Worm (Caenorhabditis elegans): ENCODE results near the gene R102.8.

DNA sequence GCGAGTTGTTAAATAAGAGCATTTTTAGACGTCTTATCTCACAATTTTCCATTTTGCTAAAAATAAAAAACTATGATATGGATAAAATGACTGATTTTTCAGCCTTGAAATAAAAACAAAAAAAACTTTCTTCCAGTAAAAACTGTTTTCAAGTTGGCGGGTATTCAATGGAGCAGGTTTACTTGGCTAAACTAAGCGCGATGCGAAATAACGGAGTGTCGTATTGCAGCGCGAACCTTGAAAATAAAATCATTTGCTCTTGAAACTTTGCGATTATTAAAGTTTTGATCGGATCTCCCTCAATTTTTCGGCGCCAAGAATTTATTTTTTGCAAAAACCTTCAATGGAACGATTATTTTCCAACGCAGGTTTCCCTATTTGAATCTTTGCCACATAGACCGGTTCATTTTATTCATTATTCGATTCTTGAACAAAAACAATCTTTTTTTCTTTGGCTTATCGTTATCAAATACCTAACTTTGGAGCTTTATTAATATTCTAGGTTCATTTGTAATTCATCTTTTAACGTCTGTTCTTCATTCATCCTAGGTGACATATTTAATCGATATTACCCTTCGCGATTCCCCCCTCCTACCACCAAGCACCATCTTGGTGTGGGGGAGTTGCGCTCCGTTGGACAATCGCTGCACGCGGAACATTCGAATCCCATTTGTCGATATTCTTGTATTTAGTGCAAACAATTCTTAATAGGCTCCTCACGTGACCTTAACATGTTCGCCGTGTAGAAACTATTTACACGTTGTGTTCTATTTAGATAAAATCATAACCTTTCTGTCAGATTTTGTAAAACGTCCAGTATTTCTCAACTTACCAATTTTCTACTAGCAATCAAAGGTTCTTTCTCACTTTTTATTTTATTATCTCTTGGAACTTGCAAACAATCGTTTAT, 44.7 kb upstream of the R102.8 start, which contains the start of the genes orc-5 and cyb-1:
- TF ChIP-seq Y53F4B.3 (GFP tag; IDR thresholded peaks at IDR 0.05) (no peak), sptf-2 (GFP tag; optimal IDR thresholded peaks at IDR 0.05) (no peak), zfh-2 (GFP tag; conservative IDR thresholded peaks at IDR 0.05) (no peak), snpc-4 (GFP tag; optimal IDR thresholded peaks at IDR 0.05) (no peak), snpc-4 (tag; optimal IDR thresholded peaks at IDR 0.05) (peak in 2 of 4 experiments; percentile 25 to 28), unc-62 (GFP tag; optimal IDR thresholded peaks at IDR 0.05) (no peak), aptf-3 (GFP tag; IDR thresholded peaks at IDR 0.05) (no peak), F37B4.10 (GFP tag; IDR thresholded peaks at IDR 0.05) (no peak), nfyb-1 (GFP tag; IDR thresholded peaks at IDR 0.05) (no peak), hmg-20 (GFP tag; IDR thresholded peaks at IDR 0.05) (no peak), B0019.2 (GFP tag; conservative IDR thresholded peaks at IDR 0.05) (no peak), zim-3 (tag; optimal IDR thresholded peaks at IDR 0.05) (no peak), somi-1 (GFP tag; optimal IDR thresholded peaks at IDR 0.05) (no peak)

All from whole organism, young adult.